Worm (Caenorhabditis elegans) whole organism, L2 larva: Measurements from ENCODE around the gene tpst-2.
A peak's percentile ranks its signal among the peaks of the same experiment; 100 is the strongest.

Source experiments
- C34F6.9 ChIP-seq: fragments of 150-350 bp; optimal IDR thresholded peaks from 2 replicates; lab custom pipeline; 2014; ENCODE audit warnings: missing biosample characterization, missing genetic modification characterization
- F13H6.1 ChIP-seq: sonication (generic microtip); optimal IDR thresholded peaks from 2 replicates; lab custom pipeline; 2016; ENCODE audit warnings: missing genetic modification characterization, missing compliant biosample characterization
- R02D3.7 ChIP-seq: fragments of 150-350 bp; optimal IDR thresholded peaks from 2 replicates; lab custom pipeline; 2014; ENCODE audit warnings: missing biosample characterization, missing genetic modification characterization
- Y55F3AM.14 ChIP-seq: fragments of 200-800 bp; sonication (Bioruptor generic); optimal IDR thresholded peaks from 2 replicates; lab custom pipeline; 2018; ENCODE audit warnings: mild to moderate bottlenecking, missing genetic modification characterization, missing compliant biosample characterization
- ZK546.5 ChIP-seq: sonication (generic microtip); optimal IDR thresholded peaks from 2 replicates; lab custom pipeline; 2017; ENCODE audit warnings: missing biosample characterization, missing genetic modification characterization
- blmp-1 ChIP-seq: sonication (generic microtip); optimal IDR thresholded peaks from 2 replicates; lab custom pipeline; 2017; ENCODE audit warnings: missing genetic modification characterization, mild to moderate bottlenecking, missing compliant biosample characterization, antibody characterized with exemption, moderate library complexity; ENCODE audit not compliant: insufficient read depth
- ceh-16 ChIP-seq: fragments of 150-350 bp; optimal IDR thresholded peaks from 2 replicates; lab custom pipeline; 2014; ENCODE audit warnings: missing biosample characterization, missing genetic modification characterization
- ceh-82 ChIP-seq: fragments of 150-350 bp; optimal IDR thresholded peaks from 2 replicates; lab custom pipeline; 2014; ENCODE audit warnings: missing biosample characterization, missing genetic modification characterization
- crh-2 ChIP-seq: sonication (generic microtip); optimal IDR thresholded peaks from 2 replicates; lab custom pipeline; 2017; ENCODE audit warnings: missing biosample characterization, missing genetic modification characterization
- dmd-4 ChIP-seq: sonication (generic microtip); optimal IDR thresholded peaks from 2 replicates; lab custom pipeline; 2017; ENCODE audit warnings: missing biosample characterization, missing genetic modification characterization
- egl-27 ChIP-seq: sonication (generic microtip); optimal IDR thresholded peaks from 3 replicates; lab custom pipeline; 2017; ENCODE audit warnings: missing biosample characterization, missing genetic modification reagents, missing genetic modification characterization
- elt-3 ChIP-seq: sonication (generic microtip); optimal IDR thresholded peaks from 2 replicates; lab custom pipeline; 2017; ENCODE audit warnings: missing biosample characterization, missing genetic modification characterization
- fos-1 ChIP-seq: fragments of 150-350 bp; optimal IDR thresholded peaks from 2 replicates; lab custom pipeline; 2014; ENCODE audit warnings: missing biosample characterization, missing genetic modification characterization
- gmeb-1 ChIP-seq: fragments of 150-350 bp; optimal IDR thresholded peaks from 2 replicates; lab custom pipeline; 2014; ENCODE audit warnings: missing biosample characterization, missing genetic modification characterization
- lin-11 ChIP-seq: fragments of 150-350 bp; sonication (generic microtip); optimal IDR thresholded peaks from 2 replicates; lab custom pipeline; 2014; ENCODE audit warnings: missing biosample characterization, missing genetic modification characterization, inconsistent platforms, mixed read lengths
- lin-13 ChIP-seq: fragments of 150-350 bp; optimal IDR thresholded peaks from 2 replicates; lab custom pipeline; 2014; ENCODE audit warnings: missing biosample characterization, missing genetic modification reagents, missing genetic modification characterization
- lin-39 ChIP-seq: fragments of 150-350 bp; optimal IDR thresholded peaks from 2 replicates; lab custom pipeline; 2014; ENCODE audit warnings: missing biosample characterization, missing genetic modification reagents, missing genetic modification characterization
- lsy-2 ChIP-seq, 2 experiments: fragments of 150-350 bp in 1 of 2; sonication (generic microtip) in 1 of 2; optimal IDR thresholded peaks; 2 replicates each; lab custom pipeline; 2014 to 2017; ENCODE audit warnings: missing biosample characterization in 2 of 2, missing genetic modification characterization in 2 of 2
- mab-5 ChIP-seq: fragments of 150-350 bp; optimal IDR thresholded peaks from 2 replicates; lab custom pipeline; 2014; ENCODE audit warnings: missing biosample characterization, missing genetic modification characterization
- nhr-11 ChIP-seq: fragments of 150-350 bp; optimal IDR thresholded peaks from 2 replicates; lab custom pipeline; 2014; ENCODE audit warnings: missing biosample characterization, missing genetic modification characterization
- nhr-129 ChIP-seq: fragments of 150-350 bp; optimal IDR thresholded peaks from 2 replicates; lab custom pipeline; 2014; ENCODE audit warnings: missing biosample characterization, missing genetic modification characterization
- nhr-21 ChIP-seq: fragments of 150-350 bp; optimal IDR thresholded peaks from 2 replicates; lab custom pipeline; 2014; ENCODE audit warnings: missing biosample characterization, missing genetic modification characterization
- nhr-23 ChIP-seq: fragments of 150-350 bp; optimal IDR thresholded peaks from 2 replicates; lab custom pipeline; 2014; ENCODE audit warnings: missing biosample characterization, missing genetic modification reagents, missing genetic modification characterization
- nhr-237 ChIP-seq: fragments of 150-350 bp; optimal IDR thresholded peaks from 2 replicates; lab custom pipeline; 2014; ENCODE audit warnings: missing biosample characterization, missing genetic modification characterization
- nhr-25 ChIP-seq: fragments of 150-350 bp; sonication (generic microtip); optimal IDR thresholded peaks from 3 replicates; lab custom pipeline; 2014; ENCODE audit warnings: missing biosample characterization, missing genetic modification characterization
- nhr-6 ChIP-seq: fragments of 150-350 bp; optimal IDR thresholded peaks from 2 replicates; lab custom pipeline; 2014; ENCODE audit warnings: missing biosample characterization, missing genetic modification characterization
- nhr-77 ChIP-seq: fragments of 150-350 bp; optimal IDR thresholded peaks from 2 replicates; lab custom pipeline; 2014; ENCODE audit warnings: missing biosample characterization, missing genetic modification characterization
- peb-1 ChIP-seq: fragments of 150-350 bp; optimal IDR thresholded peaks from 2 replicates; lab custom pipeline; 2014; ENCODE audit warnings: missing biosample characterization, missing genetic modification characterization
- skn-1 ChIP-seq: sonication (generic microtip); optimal IDR thresholded peaks from 2 replicates; lab custom pipeline; 2017; ENCODE audit warnings: missing biosample characterization, missing genetic modification characterization
- sma-9 ChIP-seq, 2 experiments: fragments of 150-350 bp in 1 of 2; sonication (generic microtip) in 1 of 2; optimal IDR thresholded peaks; 2 replicates each; lab custom pipeline; 2014 to 2016; ENCODE audit warnings: missing genetic modification characterization in 2 of 2, mild to moderate bottlenecking in 1 of 2, missing biosample characterization in 1 of 2, missing compliant biosample characterization in 1 of 2, missing genetic modification reagents in 1 of 2, moderate library complexity in 1 of 2
- snpc-4 ChIP-seq: fragments of 150-350 bp; optimal IDR thresholded peaks from 2 replicates; lab custom pipeline; 2014; ENCODE audit warnings: missing biosample characterization, missing genetic modification characterization
- unc-55 ChIP-seq: fragments of 150-350 bp; sonication (generic microtip); optimal IDR thresholded peaks from 3 replicates; lab custom pipeline; 2014; ENCODE audit warnings: missing biosample characterization, missing genetic modification reagents, missing genetic modification characterization
- unc-62 ChIP-seq: fragments of 150-350 bp; optimal IDR thresholded peaks from 2 replicates; lab custom pipeline; 2014; ENCODE audit warnings: missing biosample characterization, missing genetic modification reagents, missing genetic modification characterization
- ztf-1 ChIP-seq: fragments of 200-800 bp; sonication (Bioruptor generic); conservative IDR thresholded peaks from 2 replicates; pipeline ENCODE4 v1.3.6; 2022; ENCODE audit warnings: missing genetic modification characterization, missing compliant biosample characterization
- ztf-11 ChIP-seq: sonication (generic microtip); optimal IDR thresholded peaks from 2 replicates; lab custom pipeline; 2017; ENCODE audit warnings: missing biosample characterization, missing genetic modification characterization

The tpst-2 gene

DNA sequence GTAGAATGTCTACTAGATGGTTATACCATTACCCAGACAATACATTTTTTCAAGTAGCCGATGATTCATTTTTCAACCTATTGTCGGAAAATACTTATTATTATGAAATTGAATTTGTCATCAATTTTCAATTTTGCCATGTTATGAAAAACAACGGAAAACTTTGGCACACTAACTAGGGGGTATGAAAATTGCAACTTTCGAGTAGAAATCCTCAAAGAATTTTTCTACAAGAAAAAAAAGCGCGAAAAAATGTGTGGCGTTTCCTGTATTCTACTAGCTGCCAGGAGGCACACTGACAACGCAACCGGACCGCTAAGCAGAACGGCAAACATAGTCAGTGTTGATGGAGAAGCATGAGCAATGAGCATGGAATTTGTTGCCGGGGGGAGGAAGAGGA lies 16.7 kb upstream of the tpst-2 start:
- TF ChIP-seq skn-1 (tag; lab: Kevin White, UChicago) (no peak), nhr-11 (tag; lab: Kevin White, UChicago) (no peak), mab-5 (tag; lab: Kevin White, UChicago) (no peak), ztf-1 (GFP tag; lab: Robert Waterston, UW) (no peak), C34F6.9 (tag; lab: Kevin White, UChicago) (no peak), F13H6.1 (tag; lab: Kevin White, UChicago) (no peak), lin-39 (tag; lab: Kevin White, UChicago) (no peak), nhr-23 (tag; lab: Kevin White, UChicago) (no peak), ceh-82 (no peak), peb-1 (tag; lab: Kevin White, UChicago) (no peak), Y55F3AM.14 (GFP tag; lab: Kevin White, UChicago) (no peak), fos-1 (tag; lab: Kevin White, UChicago) (no peak), ceh-16 (no peak)

DNA sequence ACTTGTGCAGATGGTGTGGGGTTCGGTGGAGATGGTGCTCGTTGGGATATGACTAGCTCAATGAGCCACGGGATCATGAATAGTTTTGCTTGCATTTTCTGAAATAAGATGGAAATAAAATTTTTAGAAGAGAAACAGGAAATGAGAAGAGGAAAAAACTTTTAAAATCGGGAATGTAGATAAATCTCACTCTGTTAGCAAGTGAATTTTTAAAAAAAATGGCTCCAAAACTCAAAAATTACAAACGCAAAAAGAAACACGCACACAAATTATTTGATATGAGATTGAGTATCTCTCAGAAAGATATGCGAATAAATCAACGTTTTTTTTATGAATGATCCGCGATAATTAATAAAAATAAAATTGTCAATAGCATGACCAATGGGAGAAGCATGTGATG lies 13.1 kb upstream of the tpst-2 start, which contains the start of gene T17H7.7:
TSS of gene T17H7.7 (minus strand) at position 101 of the 400 bp plus-strand sequence.
- TF ChIP-seq C34F6.9 (tag; lab: Kevin White, UChicago), result no peak
- no peak for TF ChIP-seq snpc-4
- TF ChIP-seq ZK546.5 (tag; lab: Kevin White, UChicago), result no peak
- TF ChIP-seq lsy-2 (tag; optimal IDR thresholded peaks at IDR 0.05; lab: Kevin White, UChicago), result no peak
- no peak for TF ChIP-seq skn-1 (tag; lab: Kevin White, UChicago)
- TF ChIP-seq, all 48 proteins: peak for 0

DNA sequence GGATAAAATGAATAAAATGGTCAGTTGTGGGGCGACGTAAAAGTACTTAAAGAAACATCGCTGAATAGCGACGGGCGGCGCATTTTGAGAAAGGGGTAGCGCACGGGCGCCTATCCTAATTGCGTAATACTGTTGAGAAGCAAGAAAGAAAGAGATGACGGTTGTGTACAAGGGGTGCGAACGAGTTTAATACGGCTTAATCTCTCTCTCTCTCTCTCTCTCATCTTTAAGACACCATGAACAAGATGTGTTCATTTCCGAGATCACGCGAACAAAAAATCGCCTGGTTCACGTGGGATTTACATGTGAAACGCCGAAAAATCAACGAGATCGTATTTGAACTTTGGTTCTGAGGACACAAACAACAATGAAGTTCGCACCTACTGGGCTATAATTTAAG lies 11.4 kb upstream of the tpst-2 start:
- TF ChIP-seq nhr-6, result no peak
- peak; percentile 42 for TF ChIP-seq nhr-25 (tag; lab: Kevin White, UChicago)

DNA sequence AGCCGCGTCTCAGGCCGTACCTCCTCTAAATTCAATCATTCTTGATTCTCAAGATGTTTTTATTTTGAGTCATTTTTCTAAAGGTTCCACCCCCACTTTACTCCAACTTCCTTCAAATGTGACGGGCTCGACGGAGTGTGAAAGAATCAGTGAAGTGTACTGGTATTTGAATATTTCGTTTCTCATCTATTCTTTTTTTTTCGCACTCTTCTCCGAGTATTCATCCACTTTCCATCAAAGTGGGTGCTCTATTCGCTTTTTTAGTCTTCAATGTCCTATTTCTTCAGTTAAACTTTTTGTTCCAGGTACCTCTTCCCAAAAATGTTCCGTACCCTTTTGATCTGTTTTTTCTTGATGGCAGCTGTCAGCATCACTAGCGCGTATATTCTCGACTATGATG lies 9.6 kb upstream of the tpst-2 start, which contains the start of gene nlp-52:
TSS of gene nlp-52 (plus strand) at position 301 of the 400 bp plus-strand sequence.
- TF ChIP-seq nhr-21 (tag; lab: Kevin White, UChicago) (no peak), lsy-2 (tag; optimal IDR thresholded peaks at IDR 0.05; lab: Kevin White, UChicago) (no peak), egl-27 (no peak), Y55F3AM.14 (GFP tag; lab: Kevin White, UChicago) (no peak), nhr-11 (tag; lab: Kevin White, UChicago) (no peak), crh-2 (tag; lab: Kevin White, UChicago) (no peak), ztf-1 (GFP tag; lab: Robert Waterston, UW) (no peak), nhr-23 (tag; lab: Kevin White, UChicago) (no peak), nhr-77 (tag; lab: Kevin White, UChicago) (no peak), nhr-6 (no peak), ceh-16 (no peak)

DNA sequence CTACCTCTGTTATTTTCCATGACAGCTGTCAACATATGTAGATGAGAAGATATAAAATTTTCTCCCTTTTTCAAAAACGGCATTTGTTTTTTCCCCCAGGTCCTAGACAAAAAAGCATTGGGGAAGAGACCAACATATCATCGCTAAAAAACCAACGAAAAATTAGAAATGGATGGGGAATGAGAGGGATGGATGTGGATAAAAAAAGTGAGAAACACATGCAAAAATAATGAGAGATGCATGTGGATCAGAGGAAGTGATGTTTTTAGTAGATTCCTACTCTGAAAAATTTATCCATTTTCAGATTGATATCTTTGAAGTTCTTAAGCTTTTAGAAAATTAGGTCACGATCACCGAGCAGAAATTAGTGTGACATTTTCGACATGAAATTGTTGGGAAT lies 8.6 kb upstream of the tpst-2 start:
- peak; percentile 57 for TF ChIP-seq unc-55 (GFP tag; lab: Kevin White, UChicago)
- TF ChIP-seq nhr-25 (tag; lab: Kevin White, UChicago), result no peak
- TF ChIP-seq lin-13 (GFP tag; lab: Kevin White, UChicago), result no peak
- no peak for TF ChIP-seq lsy-2 (tag; optimal IDR thresholded peaks at IDR 0.05; lab: Kevin White, UChicago)

DNA sequence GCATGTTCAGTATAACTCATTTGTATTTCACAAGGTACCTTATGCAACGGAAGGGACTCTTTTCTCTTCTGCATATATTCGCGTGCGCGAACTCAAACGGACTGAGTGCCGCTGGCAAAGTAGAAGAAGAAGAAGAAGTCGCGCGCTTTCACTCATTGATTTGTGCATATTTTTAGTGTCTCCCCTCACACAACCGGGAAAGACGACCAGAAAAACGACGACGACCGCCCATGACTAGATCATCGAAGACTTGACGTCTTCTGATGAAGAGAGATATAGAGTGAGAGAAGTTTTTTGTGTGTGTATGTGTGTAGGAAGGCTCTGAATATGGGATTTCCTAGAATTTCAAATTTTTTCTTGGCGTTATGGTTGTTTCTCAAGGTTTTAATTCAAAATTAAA lies 6.7 kb upstream of the tpst-2 start:
- TF ChIP-seq elt-3 (tag; lab: Kevin White, UChicago) (no peak), dmd-4 (tag; lab: Kevin White, UChicago) (no peak), unc-55 (GFP tag; lab: Kevin White, UChicago) (peak; percentile 82), crh-2 (tag; lab: Kevin White, UChicago) (peak; percentile 58), lin-11 (peak; percentile 18), ztf-11 (tag; lab: Kevin White, UChicago) (no peak), nhr-21 (tag; lab: Kevin White, UChicago) (no peak), mab-5 (tag; lab: Kevin White, UChicago) (no peak), C34F6.9 (tag; lab: Kevin White, UChicago) (peak; percentile 72), nhr-237 (tag; lab: Kevin White, UChicago) (no peak), unc-62 (GFP tag; lab: Kevin White, UChicago) (no peak), R02D3.7 (tag; lab: Kevin White, UChicago) (no peak), nhr-129 (tag; lab: Kevin White, UChicago) (peak; percentile 47), lsy-2 (tag; optimal IDR thresholded peaks at IDR 0.05; lab: Kevin White, UChicago) (peak in 1 of 2 experiments; percentile 47), gmeb-1 (tag; lab: Kevin White, UChicago) (no peak), ztf-1 (GFP tag; lab: Robert Waterston, UW) (no peak), sma-9 (GFP tag; optimal IDR thresholded peaks at IDR 0.05; lab: Kevin White, UChicago) (peak; percentile 3), sma-9 (tag; optimal IDR thresholded peaks at IDR 0.05; lab: Kevin White, UChicago) (no peak), ZK546.5 (tag; lab: Kevin White, UChicago) (no peak), blmp-1 (tag; lab: Kevin White, UChicago) (no peak), F13H6.1 (tag; lab: Kevin White, UChicago) (peak; percentile 29), fos-1 (tag; lab: Kevin White, UChicago) (no peak)
- TF ChIP-seq, all 48 proteins: peak for 8
